Worm (Caenorhabditis elegans): ENCODE data around the gene sahd-1.

ce11 chrII:5531855-5532328, 17.1 kb upstream of the sahd-1 start, which contains the start of gene C17C3.9:
- TF ChIP-seq snpc-4 (tag; optimal IDR thresholded peaks at IDR 0.05): no peak
- TF ChIP-seq pha-4 (tag; optimal IDR thresholded peaks at IDR 0.05): no peak
- no peak for TF ChIP-seq lin-32 (GFP tag; optimal IDR thresholded peaks at IDR 0.05)
- TF ChIP-seq sptf-1 (tag; optimal IDR thresholded peaks at IDR 0.05): no peak
- no peak for TF ChIP-seq elt-1 (tag; optimal IDR thresholded peaks at IDR 0.05; ENCODE audit: borderline replicate concordance, insufficient read depth)
- no peak for TF ChIP-seq unc-62 (GFP tag; optimal IDR thresholded peaks at IDR 0.05)
- TF ChIP-seq sem-2 (GFP tag; optimal IDR thresholded peaks at IDR 0.05): no peak
